Fruit fly (Drosophila melanogaster) whole organism, adult: ENCODE results near the gene BI-1.

Experiments
- CG12768 ChIP-seq: fragments of 200-800 bp; sonication (Bioruptor generic); optimal IDR thresholded peaks from 2 replicates; lab custom pipeline; 2017; ENCODE audit warnings: missing biosample characterization, missing genetic modification characterization, mild to moderate bottlenecking, moderate library complexity, missing genetic modification reagents
- Clk ChIP-seq: fragments of 200-800 bp; sonication (Bioruptor generic); optimal IDR thresholded peaks from 2 replicates; lab custom pipeline; 2017; ENCODE audit warnings: missing biosample characterization, missing genetic modification characterization
- bab1 ChIP-seq: fragments of 200-800 bp; sonication (Bioruptor generic); optimal IDR thresholded peaks from 3 replicates; lab custom pipeline; 2019; ENCODE audit warnings: missing biosample characterization, mild to moderate bottlenecking, missing genetic modification characterization, moderate library complexity
- cic ChIP-seq: fragments of 200-800 bp; sonication (Bioruptor generic); optimal IDR thresholded peaks from 2 replicates; lab custom pipeline; 2017; ENCODE audit warnings: missing biosample characterization, mild to moderate bottlenecking, missing genetic modification characterization, moderate library complexity
- kay ChIP-seq: fragments of 200-800 bp; sonication (Bioruptor generic); peaks from one replicate; lab custom pipeline; 2016; ENCODE audit warnings: missing biosample characterization, missing genetic modification characterization, borderline replicate concordance
- ovo ChIP-seq: fragments of 200-800 bp; sonication (Bioruptor generic); optimal IDR thresholded peaks from 2 replicates; lab custom pipeline; 2016; ENCODE audit warnings: missing biosample characterization, missing genetic modification characterization

- TF ChIP-seq cic, result no peak
- TF ChIP-seq ovo, result no peak
- no peak for TF ChIP-seq CG12768 (GFP tag; lab: Kevin White, UChicago)
- no peak for TF ChIP-seq Clk
- no peak for TF ChIP-seq kay (GFP tag; lab: Kevin White, UChicago)
- TF ChIP-seq bab1 (GFP tag; lab: Kevin White, UChicago), result no peak
These were observed 23.0 kb downstream of the BI-1 start for dm6 chr3L:8285773-8286172.
